Worm (Caenorhabditis elegans) whole organism, L4 larva: Measurements from ENCODE around the gene C47A4.5.

Experiments
- F26F4.8 ChIP-seq: fragments of 200-800 bp; sonication (Bioruptor generic); conservative IDR thresholded peaks from 2 replicates; pipeline ENCODE4 v1.3.6; 2022; ENCODE audit warnings: missing genetic modification characterization, missing compliant biosample characterization
- F44E2.7 ChIP-seq: fragments of 200-800 bp; sonication (Bioruptor generic); IDR thresholded peaks from 2 replicates; pipeline ENCODE4 v2.1.2; 2022; ENCODE audit warnings: missing genetic modification characterization, missing compliant biosample characterization
- F49E8.2 ChIP-seq: sonication (generic microtip); optimal IDR thresholded peaks from 2 replicates; lab custom pipeline; 2016; ENCODE audit warnings: missing compliant biosample characterization, mild to moderate bottlenecking, missing genetic modification characterization, borderline replicate concordance
- R02D3.7 ChIP-seq: fragments of 150-350 bp; sonication (generic microtip); optimal IDR thresholded peaks from 3 replicates; lab custom pipeline; 2014; ENCODE audit warnings: missing biosample characterization, missing genetic modification characterization
- T20F7.1 ChIP-seq: fragments of 200-800 bp; sonication (Bioruptor generic); optimal IDR thresholded peaks from 2 replicates; lab custom pipeline; 2018; ENCODE audit warnings: mild to moderate bottlenecking, missing genetic modification characterization, missing compliant biosample characterization
- T26A8.4 ChIP-seq: fragments of 200-800 bp; sonication (Bioruptor generic); IDR thresholded peaks from 2 replicates; pipeline ENCODE4 v1.3.6; 2022; ENCODE audit warnings: missing genetic modification characterization, missing compliant biosample characterization
- Y5F2A.4 ChIP-seq: fragments of 200-800 bp; sonication (Bioruptor generic); optimal IDR thresholded peaks from 2 replicates; lab custom pipeline; 2018; ENCODE audit warnings: mild to moderate bottlenecking, missing genetic modification characterization, missing compliant biosample characterization
- aha-1 ChIP-seq: fragments of 150-350 bp; peaks from one replicate; lab custom pipeline; 2014; ENCODE audit warnings: missing biosample characterization, missing genetic modification characterization
- ama-1 ChIP-seq: fragments of 150-350 bp; optimal IDR thresholded peaks from 2 replicates; lab custom pipeline; 2014; ENCODE audit warnings: inconsistent platforms, mixed read lengths
- arid-1 ChIP-seq: fragments of 200-800 bp; sonication (Bioruptor generic); conservative IDR thresholded peaks from 2 replicates; pipeline ENCODE4 v1.3.6; 2022; ENCODE audit warnings: missing genetic modification reagents, missing genetic modification characterization, missing compliant biosample characterization
- attf-4 ChIP-seq: sonication (generic microtip); optimal IDR thresholded peaks from 3 replicates; lab custom pipeline; 2017; ENCODE audit warnings: missing biosample characterization, missing genetic modification characterization
- ceh-44 ChIP-seq: fragments of 200-800 bp; sonication (Bioruptor generic); IDR thresholded peaks from 2 replicates; pipeline ENCODE4 v1.3.6; 2022; ENCODE audit warnings: missing genetic modification reagents, missing genetic modification characterization, missing compliant biosample characterization
- ceh-62 ChIP-seq: sonication (generic microtip); optimal IDR thresholded peaks from 2 replicates; lab custom pipeline; 2017; ENCODE audit warnings: missing biosample characterization, missing genetic modification characterization
- ceh-82 ChIP-seq: sonication (generic microtip); optimal IDR thresholded peaks from 2 replicates; lab custom pipeline; 2017; ENCODE audit warnings: missing biosample characterization, missing genetic modification characterization
- ces-1 ChIP-seq: fragments of 150-350 bp; sonication (generic microtip); optimal IDR thresholded peaks from 4 replicates; lab custom pipeline; 2014; ENCODE audit warnings: missing biosample characterization, missing genetic modification reagents, missing genetic modification characterization
- daf-16 ChIP-seq, 3 experiments: sonication (generic microtip); optimal IDR thresholded peaks; 2 replicates each; lab custom pipeline; 2016 to 2017; ENCODE audit warnings: missing genetic modification characterization in 3 of 3, missing genetic modification reagents in 3 of 3, mild to moderate bottlenecking in 2 of 3, missing compliant biosample characterization in 2 of 3, missing biosample characterization in 1 of 3, moderate library complexity in 1 of 3
- dmd-6 ChIP-seq: fragments of 200-800 bp; sonication (Bioruptor generic); IDR thresholded peaks from 2 replicates; pipeline ENCODE4 v1.3.6; 2022; ENCODE audit warnings: missing genetic modification reagents, missing genetic modification characterization, missing compliant biosample characterization
- dmd-9 ChIP-seq: fragments of 200-800 bp; sonication (Bioruptor generic); IDR thresholded peaks from 2 replicates; pipeline ENCODE4 v1.3.6; 2022; ENCODE audit warnings: missing genetic modification reagents, missing genetic modification characterization, missing compliant biosample characterization
- egl-43 ChIP-seq: fragments of 200-800 bp; sonication (Bioruptor generic); IDR thresholded peaks from 2 replicates; pipeline ENCODE4 v1.3.6; 2022; ENCODE audit warnings: missing genetic modification reagents, missing genetic modification characterization, missing compliant biosample characterization
- fkh-10 ChIP-seq: fragments of 150-350 bp; optimal IDR thresholded peaks from 2 replicates; lab custom pipeline; 2014; ENCODE audit warnings: missing biosample characterization, missing genetic modification reagents, missing genetic modification characterization
- fos-1 ChIP-seq: fragments of 150-350 bp; optimal IDR thresholded peaks from 2 replicates; lab custom pipeline; 2014; ENCODE audit warnings: missing biosample characterization, missing genetic modification characterization
- gei-8 ChIP-seq: fragments of 200-800 bp; sonication (Bioruptor generic); optimal IDR thresholded peaks from 2 replicates; lab custom pipeline; 2018; ENCODE audit warnings: mild to moderate bottlenecking, missing genetic modification characterization, missing compliant biosample characterization
- hlh-11 ChIP-seq: fragments of 200-800 bp; sonication (Bioruptor generic); optimal IDR thresholded peaks from 2 replicates; lab custom pipeline; 2018; ENCODE audit warnings: mild to moderate bottlenecking, missing genetic modification characterization, missing compliant biosample characterization
- hlh-30 ChIP-seq: sonication (generic microtip); optimal IDR thresholded peaks from 2 replicates; lab custom pipeline; 2017; ENCODE audit warnings: antibody characterized with exemption, mild to moderate bottlenecking, missing genetic modification characterization, missing compliant biosample characterization; ENCODE audit not compliant: insufficient read depth
- jun-1 ChIP-seq: fragments of 150-350 bp; optimal IDR thresholded peaks from 2 replicates; lab custom pipeline; 2014; ENCODE audit warnings: missing biosample characterization, missing genetic modification reagents, missing genetic modification characterization
- lim-7 ChIP-seq: fragments of 200-800 bp; sonication (Bioruptor generic); IDR thresholded peaks from 2 replicates; pipeline ENCODE4 v1.3.6; 2022; ENCODE audit warnings: missing genetic modification characterization, missing compliant biosample characterization
- lin-1 ChIP-seq: fragments of 200-800 bp; sonication (Bioruptor generic); IDR thresholded peaks from 2 replicates; pipeline ENCODE4 v1.3.6; 2022; ENCODE audit warnings: missing genetic modification reagents, missing genetic modification characterization, missing compliant biosample characterization
- lin-29 ChIP-seq: fragments of 200-800 bp; sonication (Bioruptor generic); IDR thresholded peaks from 2 replicates; pipeline ENCODE4 v1.3.6; 2022; ENCODE audit warnings: missing genetic modification reagents, missing genetic modification characterization, missing compliant biosample characterization
- lin-38 ChIP-seq: fragments of 200-800 bp; sonication (Bioruptor generic); IDR thresholded peaks from 2 replicates; pipeline ENCODE4 v1.3.6; 2022; ENCODE audit warnings: missing genetic modification reagents, missing genetic modification characterization, missing compliant biosample characterization
- lsy-2 ChIP-seq, 2 experiments: fragments of 150-350 bp in 1 of 2; sonication (generic microtip) in 1 of 2; optimal IDR thresholded peaks; 2 replicates each; lab custom pipeline; 2014 to 2017; ENCODE audit warnings: missing biosample characterization in 2 of 2, missing genetic modification characterization in 2 of 2
- madf-5 ChIP-seq, 2 experiments: fragments of 200-800 bp; sonication (Bioruptor generic); IDR thresholded peaks; 2 replicates each; pipeline ENCODE4 v1.3.6; 2022; ENCODE audit warnings: missing compliant biosample characterization in 2 of 2, missing genetic modification characterization in 2 of 2
- madf-9 ChIP-seq: fragments of 200-800 bp; sonication (Bioruptor generic); conservative IDR thresholded peaks from 2 replicates; pipeline ENCODE4 v1.3.6; 2022; ENCODE audit warnings: missing genetic modification reagents, missing genetic modification characterization, missing compliant biosample characterization
- mdt-29 ChIP-seq: fragments of 200-800 bp; sonication (Bioruptor generic); IDR thresholded peaks from 2 replicates; pipeline ENCODE4 v1.3.6; 2022; ENCODE audit warnings: missing genetic modification reagents, missing genetic modification characterization, missing compliant biosample characterization
- mep-1 ChIP-seq: fragments of 150-350 bp; sonication (generic microtip); optimal IDR thresholded peaks from 3 replicates; lab custom pipeline; 2014; ENCODE audit warnings: missing biosample characterization, missing genetic modification characterization
- nhr-10 ChIP-seq: fragments of 150-350 bp; optimal IDR thresholded peaks from 2 replicates; lab custom pipeline; 2014; ENCODE audit warnings: missing biosample characterization, missing genetic modification characterization
- nhr-25 ChIP-seq: sonication (generic microtip); optimal IDR thresholded peaks from 2 replicates; lab custom pipeline; 2017; ENCODE audit warnings: missing genetic modification characterization, mild to moderate bottlenecking, missing compliant biosample characterization, antibody characterized with exemption, moderate library complexity, borderline replicate concordance; ENCODE audit not compliant: insufficient read depth
- nhr-28 ChIP-seq: fragments of 150-350 bp; optimal IDR thresholded peaks from 2 replicates; lab custom pipeline; 2014; ENCODE audit warnings: missing biosample characterization, missing genetic modification characterization
- nhr-42 ChIP-seq: fragments of 200-800 bp; sonication (Bioruptor generic); IDR thresholded peaks from 2 replicates; pipeline ENCODE4 v1.3.6; 2022; ENCODE audit warnings: missing genetic modification characterization, missing compliant biosample characterization
- nhr-76 ChIP-seq: fragments of 150-350 bp; optimal IDR thresholded peaks from 2 replicates; lab custom pipeline; 2014; ENCODE audit warnings: missing biosample characterization, missing genetic modification characterization
- php-3 ChIP-seq: fragments of 200-800 bp; sonication (Bioruptor generic); IDR thresholded peaks from 2 replicates; pipeline ENCODE4 v1.3.6; 2022; ENCODE audit warnings: missing genetic modification reagents, missing genetic modification characterization, missing compliant biosample characterization
- pqm-1 ChIP-seq: sonication (generic microtip); optimal IDR thresholded peaks from 2 replicates; lab custom pipeline; 2017; ENCODE audit warnings: missing biosample characterization, missing genetic modification characterization
- skn-1 ChIP-seq: fragments of 150-350 bp; optimal IDR thresholded peaks from 2 replicates; lab custom pipeline; 2014; ENCODE audit warnings: missing biosample characterization, missing genetic modification characterization
- snpc-1.2 ChIP-seq: fragments of 200-800 bp; sonication (Bioruptor generic); IDR thresholded peaks from 2 replicates; pipeline ENCODE4 v1.3.6; 2022; ENCODE audit warnings: missing genetic modification reagents, missing genetic modification characterization, missing compliant biosample characterization
- snpc-4 ChIP-seq: fragments of 150-350 bp; optimal IDR thresholded peaks from 2 replicates; lab custom pipeline; 2014; ENCODE audit warnings: missing biosample characterization, missing genetic modification characterization
- spr-1 ChIP-seq: sonication (generic microtip); optimal IDR thresholded peaks from 2 replicates; lab custom pipeline; 2016; ENCODE audit warnings: mild to moderate bottlenecking, missing genetic modification characterization, missing compliant biosample characterization
- tra-1 ChIP-seq: fragments of 200-800 bp; sonication (Bioruptor generic); IDR thresholded peaks from 2 replicates; pipeline ENCODE4 v1.3.6; 2022; ENCODE audit warnings: missing genetic modification reagents, missing genetic modification characterization, missing compliant biosample characterization
- unc-130 ChIP-seq: sonication (generic microtip); optimal IDR thresholded peaks from 2 replicates; lab custom pipeline; 2016; ENCODE audit warnings: missing genetic modification reagents, missing genetic modification characterization, missing compliant biosample characterization
- zag-1 ChIP-seq: fragments of 150-350 bp; optimal IDR thresholded peaks from 2 replicates; lab custom pipeline; 2014; ENCODE audit warnings: missing biosample characterization, missing genetic modification characterization
- zip-11 ChIP-seq: fragments of 200-800 bp; sonication (Bioruptor generic); IDR thresholded peaks from 2 replicates; pipeline ENCODE4 v1.3.6; 2022; ENCODE audit warnings: missing genetic modification characterization, missing compliant biosample characterization
- ztf-7 ChIP-seq: fragments of 150-350 bp; optimal IDR thresholded peaks from 2 replicates; lab custom pipeline; 2014; ENCODE audit warnings: missing biosample characterization, missing genetic modification characterization

The C47A4.5 gene

ce11 chrIV:13700847-13701246 lies 44.7 kb upstream of the C47A4.5 start:
- TF ChIP-seq mep-1 (tag; lab: Kevin White, UChicago): peak; percentile 16
- TF ChIP-seq tra-1 (GFP tag; lab: Robert Waterston, UW): no peak
- no peak for TF ChIP-seq nhr-42
- no peak for TF ChIP-seq R02D3.7
- no peak for TF ChIP-seq gei-8
- no peak for TF ChIP-seq lin-38
- peak; percentile 50 for TF ChIP-seq aha-1 (tag; lab: Kevin White, UChicago)
- TF ChIP-seq nhr-10 (tag; lab: Kevin White, UChicago): no peak
- no peak for TF ChIP-seq nhr-28 (tag; lab: Kevin White, UChicago)
- no peak for TF ChIP-seq snpc-4 (tag; lab: Kevin White, UChicago)
- no peak for TF ChIP-seq php-3 (GFP tag; lab: Robert Waterston, UW)
- TF ChIP-seq zip-11 (GFP tag; lab: Robert Waterston, UW): no peak
- no peak for TF ChIP-seq pqm-1 (tag; lab: Kevin White, UChicago)
- no peak for TF ChIP-seq lsy-2 (tag; optimal IDR thresholded peaks at IDR 0.05; lab: Kevin White, UChicago)
- TF ChIP-seq dmd-6 (GFP tag; lab: Robert Waterston, UW): no peak
- no peak for TF ChIP-seq ces-1 (GFP tag; lab: Kevin White, UChicago)

ce11 chrIV:13701472-13701871 lies 44.0 kb upstream of the C47A4.5 start:
- no peak for TF ChIP-seq ceh-62
- TF ChIP-seq ama-1 (lab: Kevin White, UChicago): no peak
- no peak for TF ChIP-seq zip-11 (GFP tag; lab: Robert Waterston, UW)
- no peak for TF ChIP-seq T20F7.1 (GFP tag; lab: Kevin White, UChicago)
- no peak for TF ChIP-seq dmd-9 (GFP tag; lab: Robert Waterston, UW)
- TF ChIP-seq fos-1 (tag; lab: Kevin White, UChicago): no peak
- no peak for TF ChIP-seq F26F4.8 (GFP tag; lab: Robert Waterston, UW)
- peak in 1 of 2 experiments; percentile 58 for TF ChIP-seq daf-16 (GFP tag; optimal IDR thresholded peaks at IDR 0.05; lab: Kevin White, UChicago)
- peak; percentile 23 for TF ChIP-seq daf-16 (tag; optimal IDR thresholded peaks at IDR 0.05; lab: Kevin White, UChicago)
- no peak for TF ChIP-seq mdt-29
- peak; percentile 26 to 45; a peak in 1 of 4 replicates for TF ChIP-seq madf-5 (GFP tag; IDR thresholded peaks at IDR 0.05; lab: Robert Waterston, UW)
- no peak for TF ChIP-seq fkh-10 (GFP tag; lab: Kevin White, UChicago)
- TF ChIP-seq Y5F2A.4 (GFP tag; lab: Kevin White, UChicago): peak; percentile 42
- TF ChIP-seq pqm-1 (tag; lab: Kevin White, UChicago): no peak
- TF ChIP-seq T26A8.4 (GFP tag; lab: Robert Waterston, UW): no peak
- no peak for TF ChIP-seq zag-1 (tag; lab: Kevin White, UChicago)
- TF ChIP-seq tra-1 (GFP tag; lab: Robert Waterston, UW): no peak
- no peak for TF ChIP-seq nhr-28 (tag; lab: Kevin White, UChicago)
- TF ChIP-seq skn-1: no peak
- TF ChIP-seq ceh-82: no peak
- peak; percentile 54 for TF ChIP-seq ztf-7 (tag; lab: Kevin White, UChicago)
- no peak for TF ChIP-seq egl-43 (GFP tag; lab: Robert Waterston, UW)
- peak; percentile 77 for TF ChIP-seq aha-1 (tag; lab: Kevin White, UChicago)
- TF ChIP-seq lin-1: no peak
- peak; percentile 86 for TF ChIP-seq lim-7
- 0 out of 2 replicates have a peak, but pooled peaks have one; percentile 49 for TF ChIP-seq madf-9
- no peak for TF ChIP-seq hlh-11 (tag; lab: Kevin White, UChicago)
- no peak for TF ChIP-seq snpc-4 (tag; lab: Kevin White, UChicago)
- 0 out of 2 replicates have a peak, but pooled peaks have one; percentile 58 for TF ChIP-seq F44E2.7 (GFP tag; lab: Robert Waterston, UW)
- TF ChIP-seq mep-1 (tag; lab: Kevin White, UChicago): no peak
- TF ChIP-seq attf-4 (tag; lab: Kevin White, UChicago): no peak
- TF ChIP-seq arid-1 (GFP tag; lab: Robert Waterston, UW): no peak
- no peak for TF ChIP-seq jun-1 (tag; lab: Kevin White, UChicago)
- TF ChIP-seq hlh-30 (tag; lab: Kevin White, UChicago): no peak
- peak; percentile 96 for TF ChIP-seq snpc-1.2 (GFP tag; lab: Robert Waterston, UW)
- TF ChIP-seq R02D3.7: no peak
- no peak for TF ChIP-seq nhr-76 (tag; lab: Kevin White, UChicago)
- no peak for TF ChIP-seq F49E8.2 (tag; lab: Kevin White, UChicago)
- no peak for TF ChIP-seq nhr-25 (tag; lab: Kevin White, UChicago)
- TF ChIP-seq spr-1 (tag; lab: Kevin White, UChicago): no peak
- TF ChIP-seq lin-29 (GFP tag; lab: Robert Waterston, UW): no peak
- no peak for TF ChIP-seq unc-130
- no peak for TF ChIP-seq ceh-44
